Fruit fly (Drosophila melanogaster): Measurements from ENCODE around the gene Ppox.

dm6 chr3R:24659173-24659846 is 2.3 kb downstream of the Ppox start, which contains the start of gene CG31126:
- TF ChIP-seq CG32006 (GFP tag; optimal IDR thresholded peaks at IDR 0.05) (no peak), fkh (GFP tag; optimal IDR thresholded peaks at IDR 0.05) (no peak), OdsH (GFP tag; optimal IDR thresholded peaks at IDR 0.05) (no peak), Sox102F (GFP tag; optimal IDR thresholded peaks at IDR 0.05) (no peak), topi (GFP tag; optimal IDR thresholded peaks at IDR 0.05) (no peak), CG7368 (GFP tag; optimal IDR thresholded peaks at IDR 0.05) (no peak), Met (GFP tag; optimal IDR thresholded peaks at IDR 0.05) (no peak), Eip75B (GFP tag; optimal IDR thresholded peaks at IDR 0.05) (no peak), CG34406 (GFP tag; optimal IDR thresholded peaks at IDR 0.05) (no peak), vri (GFP tag; optimal IDR thresholded peaks at IDR 0.05) (no peak), ss (GFP tag; optimal IDR thresholded peaks at IDR 0.05) (no peak)
